Worm (Caenorhabditis elegans) whole organism, L1 larva: ENCODE measurements around the gene C44C10.15.

Experiments
- C04F5.9 ChIP-seq: sonication (generic microtip); optimal IDR thresholded peaks from 2 replicates; lab custom pipeline; 2016; ENCODE audit warnings: missing genetic modification characterization, missing compliant biosample characterization
- C16A3.4 ChIP-seq: fragments of 150-350 bp; optimal IDR thresholded peaks from 2 replicates; lab custom pipeline; 2014; ENCODE audit warnings: missing biosample characterization, missing genetic modification characterization
- C34B4.2 ChIP-seq: sonication (generic microtip); optimal IDR thresholded peaks from 2 replicates; lab custom pipeline; 2017; ENCODE audit warnings: mild to moderate bottlenecking, missing genetic modification characterization, missing compliant biosample characterization
- aha-1 ChIP-seq: fragments of 150-350 bp; optimal IDR thresholded peaks from 2 replicates; lab custom pipeline; 2014; ENCODE audit warnings: missing biosample characterization, missing genetic modification characterization
- blmp-1 ChIP-seq: fragments of 150-350 bp; optimal IDR thresholded peaks from 2 replicates; lab custom pipeline; 2014; ENCODE audit warnings: missing biosample characterization, missing genetic modification characterization
- ceh-8 ChIP-seq: fragments of 200-800 bp; sonication (Bioruptor generic); optimal IDR thresholded peaks from 2 replicates; lab custom pipeline; 2018; ENCODE audit warnings: mild to moderate bottlenecking, missing genetic modification characterization, moderate library complexity, missing compliant biosample characterization
- ces-1 ChIP-seq: fragments of 150-350 bp; optimal IDR thresholded peaks from 2 replicates; lab custom pipeline; 2014; ENCODE audit warnings: missing biosample characterization, missing genetic modification reagents, missing genetic modification characterization
- dpl-1 ChIP-seq, 3 experiments: fragments of 150-350 bp in 2 of 3; sonication (generic microtip) in 1 of 3; optimal IDR thresholded peaks; 2 replicates each; lab custom pipeline; 2014 to 2017; ENCODE audit warnings: missing biosample characterization in 3 of 3, missing genetic modification characterization in 3 of 3, missing genetic modification reagents in 3 of 3
- dsc-1 ChIP-seq: sonication (generic microtip); optimal IDR thresholded peaks from 2 replicates; lab custom pipeline; 2016; ENCODE audit warnings: mild to moderate bottlenecking, missing genetic modification characterization, missing compliant biosample characterization
- efl-3 ChIP-seq: fragments of 200-800 bp; sonication (Bioruptor generic); optimal IDR thresholded peaks from 2 replicates; lab custom pipeline; 2018; ENCODE audit warnings: mild to moderate bottlenecking, missing genetic modification characterization, missing compliant biosample characterization
- egl-13 ChIP-seq: sonication (generic microtip); optimal IDR thresholded peaks from 2 replicates; lab custom pipeline; 2016; ENCODE audit warnings: missing genotype, missing genetic modification reagents, missing genetic modification characterization, missing compliant biosample characterization
- elt-2 ChIP-seq: sonication (generic microtip); optimal IDR thresholded peaks from 2 replicates; lab custom pipeline; 2016; ENCODE audit warnings: missing genetic modification characterization, mild to moderate bottlenecking, inconsistent platforms, missing compliant biosample characterization, missing genetic modification reagents
- elt-3 ChIP-seq, 6 experiments: fragments of 150-350 bp in 1 of 6; sonication (generic microtip); optimal IDR thresholded peaks; 2 replicates each; lab custom pipeline; 2017 to 2018; ENCODE audit warnings: missing biosample characterization in 6 of 6, missing genetic modification characterization in 6 of 6, inconsistent platforms in 1 of 6
- fkh-10 ChIP-seq: sonication (generic microtip); optimal IDR thresholded peaks from 2 replicates; lab custom pipeline; 2017; ENCODE audit warnings: missing biosample characterization, missing genetic modification reagents, missing genetic modification characterization
- fos-1 ChIP-seq: fragments of 150-350 bp; optimal IDR thresholded peaks from 2 replicates; lab custom pipeline; 2014; ENCODE audit warnings: missing biosample characterization, missing genetic modification characterization
- hlh-17 ChIP-seq: fragments of 200-800 bp; sonication (Bioruptor generic); optimal IDR thresholded peaks from 2 replicates; lab custom pipeline; 2018; ENCODE audit warnings: missing genetic modification characterization, mild to moderate bottlenecking, missing compliant biosample characterization, moderate library complexity, borderline replicate concordance
- hlh-4 ChIP-seq: sonication (generic microtip); optimal IDR thresholded peaks from 2 replicates; lab custom pipeline; 2016; ENCODE audit warnings: mild to moderate bottlenecking, missing genetic modification characterization, missing compliant biosample characterization
- lin-13 ChIP-seq: fragments of 150-350 bp; optimal IDR thresholded peaks from 2 replicates; lab custom pipeline; 2014; ENCODE audit warnings: missing biosample characterization, missing genetic modification reagents, missing genetic modification characterization
- lin-14 ChIP-seq: fragments of 200-800 bp; sonication (Bioruptor generic); optimal IDR thresholded peaks from 2 replicates; lab custom pipeline; 2018; ENCODE audit warnings: mild to moderate bottlenecking, missing genetic modification characterization, moderate library complexity, missing compliant biosample characterization
- lin-35 ChIP-seq, 2 experiments: fragments of 150-350 bp; optimal IDR thresholded peaks; 2 replicates each; lab custom pipeline; 2014; ENCODE audit warnings: missing biosample characterization in 2 of 2, missing genetic modification characterization in 2 of 2, missing genetic modification reagents in 2 of 2
- lin-39 ChIP-seq: fragments of 150-350 bp; optimal IDR thresholded peaks from 2 replicates; lab custom pipeline; 2014; ENCODE audit warnings: missing biosample characterization, missing genetic modification reagents, missing genetic modification characterization
- lir-3 ChIP-seq: sonication (generic microtip); optimal IDR thresholded peaks from 2 replicates; lab custom pipeline; 2016; ENCODE audit warnings: mild to moderate bottlenecking, missing genetic modification characterization, moderate library complexity, missing compliant biosample characterization; ENCODE audit not compliant: poor library complexity
- mab-9 ChIP-seq: fragments of 200-800 bp; sonication (Bioruptor generic); IDR thresholded peaks from 2 replicates; pipeline ENCODE4 v1.3.6; 2022; ENCODE audit warnings: missing genetic modification reagents, missing genetic modification characterization, missing compliant biosample characterization
- mdl-1 ChIP-seq, 2 experiments: fragments of 150-350 bp; optimal IDR thresholded peaks; 2 replicates each; lab custom pipeline; 2014 to 2017; ENCODE audit warnings: missing biosample characterization in 2 of 2, missing genetic modification characterization in 2 of 2, inconsistent platforms in 1 of 2
- mef-2 ChIP-seq: fragments of 150-350 bp; optimal IDR thresholded peaks from 2 replicates; lab custom pipeline; 2014; ENCODE audit warnings: missing biosample characterization, missing genetic modification characterization
- nhr-19 ChIP-seq: fragments of 200-800 bp; sonication (Bioruptor generic); conservative IDR thresholded peaks from 2 replicates; pipeline ENCODE4 v1.3.6; 2022; ENCODE audit warnings: missing genetic modification characterization, missing compliant biosample characterization
- nhr-237 ChIP-seq: fragments of 150-350 bp; optimal IDR thresholded peaks from 2 replicates; lab custom pipeline; 2014; ENCODE audit warnings: missing biosample characterization, missing genetic modification characterization
- nhr-28 ChIP-seq: fragments of 150-350 bp; optimal IDR thresholded peaks from 2 replicates; lab custom pipeline; 2014; ENCODE audit warnings: missing biosample characterization, missing genetic modification characterization
- nhr-71 ChIP-seq: sonication (generic microtip); optimal IDR thresholded peaks from 2 replicates; lab custom pipeline; 2016; ENCODE audit warnings: mild to moderate bottlenecking, missing genetic modification characterization, moderate library complexity, missing compliant biosample characterization
- nhr-76 ChIP-seq: sonication (generic microtip); optimal IDR thresholded peaks from 2 replicates; lab custom pipeline; 2017; ENCODE audit warnings: missing biosample characterization, missing genetic modification characterization
- nhr-77 ChIP-seq: fragments of 150-350 bp; optimal IDR thresholded peaks from 2 replicates; lab custom pipeline; 2014; ENCODE audit warnings: missing biosample characterization, missing genetic modification characterization
- nhr-85 ChIP-seq: sonication (generic microtip); peaks from one replicate; lab custom pipeline; 2016; ENCODE audit warnings: missing genetic modification characterization, inconsistent platforms, missing compliant biosample characterization
- pag-3 ChIP-seq: sonication (generic microtip); optimal IDR thresholded peaks from 2 replicates; lab custom pipeline; 2017; ENCODE audit warnings: missing genetic modification characterization, mild to moderate bottlenecking, missing compliant biosample characterization, antibody characterized with exemption, borderline replicate concordance; ENCODE audit not compliant: insufficient read depth
- pqm-1 ChIP-seq: sonication (generic microtip); optimal IDR thresholded peaks from 3 replicates; lab custom pipeline; 2017; ENCODE audit warnings: missing biosample characterization, missing genetic modification characterization
- skn-1 ChIP-seq: fragments of 150-350 bp; optimal IDR thresholded peaks from 2 replicates; lab custom pipeline; 2014; ENCODE audit warnings: missing biosample characterization, missing genetic modification characterization
- snu-23 ChIP-seq: sonication (generic microtip); optimal IDR thresholded peaks from 2 replicates; lab custom pipeline; 2016; ENCODE audit warnings: missing genetic modification characterization, missing compliant biosample characterization
- sox-4 ChIP-seq: sonication (generic microtip); optimal IDR thresholded peaks from 2 replicates; lab custom pipeline; 2016; ENCODE audit warnings: missing genetic modification characterization, missing compliant biosample characterization
- sup-37 ChIP-seq: fragments of 200-800 bp; sonication (Bioruptor generic); optimal IDR thresholded peaks from 2 replicates; lab custom pipeline; 2018; ENCODE audit warnings: mild to moderate bottlenecking, missing genetic modification characterization, missing compliant biosample characterization
- swsn-7 ChIP-seq: sonication (generic microtip); optimal IDR thresholded peaks from 2 replicates; lab custom pipeline; 2016; ENCODE audit warnings: missing genetic modification characterization, missing compliant biosample characterization
- tbx-2 ChIP-seq: sonication (generic microtip); optimal IDR thresholded peaks from 2 replicates; lab custom pipeline; 2016; ENCODE audit warnings: missing genetic modification characterization, missing compliant biosample characterization
- tlp-1 ChIP-seq: fragments of 150-350 bp; optimal IDR thresholded peaks from 2 replicates; lab custom pipeline; 2014; ENCODE audit warnings: missing biosample characterization, missing genetic modification characterization
- unc-130 ChIP-seq: fragments of 150-350 bp; optimal IDR thresholded peaks from 2 replicates; lab custom pipeline; 2017; ENCODE audit warnings: missing biosample characterization, missing genetic modification characterization, inconsistent platforms
- unc-30 ChIP-seq: sonication (generic microtip); optimal IDR thresholded peaks from 2 replicates; lab custom pipeline; 2017; ENCODE audit warnings: missing biosample characterization, missing genetic modification characterization
- unc-86 ChIP-seq: sonication (generic microtip); optimal IDR thresholded peaks from 2 replicates; lab custom pipeline; 2016; ENCODE audit warnings: missing genetic modification characterization, missing compliant biosample characterization
- vab-15 ChIP-seq: sonication (generic microtip); optimal IDR thresholded peaks from 2 replicates; lab custom pipeline; 2017; ENCODE audit warnings: missing genotype, mild to moderate bottlenecking, missing genetic modification characterization, missing compliant biosample characterization
- zip-4 ChIP-seq: fragments of 200-800 bp; sonication (Bioruptor generic); optimal IDR thresholded peaks from 2 replicates; lab custom pipeline; 2018; ENCODE audit warnings: mild to moderate bottlenecking, missing genetic modification characterization, moderate library complexity, missing compliant biosample characterization
- ztf-11 ChIP-seq, 2 experiments: sonication (generic microtip); optimal IDR thresholded peaks; 2 replicates each; lab custom pipeline; 2016 to 2017; ENCODE audit warnings: missing genetic modification characterization in 2 of 2, missing biosample characterization in 1 of 2, missing compliant biosample characterization in 1 of 2
- ztf-4 ChIP-seq: fragments of 150-350 bp; optimal IDR thresholded peaks from 2 replicates; lab custom pipeline; 2014; ENCODE audit warnings: missing biosample characterization, missing genetic modification characterization

Gene C44C10.15

DNA sequence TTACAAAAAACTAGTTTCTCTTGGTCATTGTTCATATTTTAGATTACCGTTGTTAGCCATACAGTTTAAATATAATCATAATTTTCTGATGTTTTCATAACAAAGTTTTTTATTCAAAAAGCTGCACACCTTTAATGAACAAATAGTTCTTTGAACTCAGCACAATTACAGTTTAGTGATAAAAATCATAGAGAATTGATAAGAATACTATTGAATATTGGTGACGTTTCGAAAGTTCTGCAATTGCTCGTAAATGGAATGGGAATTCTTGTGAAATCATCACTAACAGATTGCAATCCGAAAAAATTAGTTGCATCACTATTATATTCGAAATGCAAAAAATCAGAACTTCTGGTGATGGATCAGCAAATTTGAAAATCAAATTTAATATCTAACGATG is 33.9 kb upstream of the C44C10.15 start:
- TF ChIP-seq elt-2: peak; percentile 1
- no peak for TF ChIP-seq sox-4 (tag; lab: Kevin White, UChicago)
- TF ChIP-seq, all 84 proteins: peak for 1

DNA sequence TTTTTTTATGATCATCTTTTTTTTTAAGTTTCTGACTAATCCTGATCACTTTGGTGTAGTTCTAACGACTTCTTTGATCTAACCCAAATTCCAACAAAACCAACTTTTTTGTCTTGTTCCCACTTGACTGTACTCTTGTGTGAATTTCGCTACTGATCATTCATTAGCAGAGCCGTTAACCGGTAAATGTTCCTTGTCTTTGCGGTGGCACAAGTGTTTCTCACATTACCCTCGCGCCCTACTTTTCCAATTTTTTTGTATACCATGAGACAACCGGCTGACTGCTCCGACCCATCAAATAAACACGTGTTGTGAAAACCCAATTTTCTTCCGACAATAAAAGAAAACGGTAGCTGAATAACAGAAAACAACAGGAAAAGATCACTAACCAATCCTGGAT is 32.6 kb upstream of the C44C10.15 start:
- TF ChIP-seq pqm-1 (tag; lab: Kevin White, UChicago) (no peak), ces-1 (GFP tag; lab: Kevin White, UChicago) (no peak), lin-35 (GFP tag; optimal IDR thresholded peaks at IDR 0.05; lab: Kevin White, UChicago) (no peak), snu-23 (GFP tag; lab: Kevin White, UChicago) (no peak), C34B4.2 (tag; lab: Kevin White, UChicago) (no peak), lin-14 (no peak), nhr-76 (no peak), elt-2 (no peak), ceh-8 (GFP tag; lab: Kevin White, UChicago) (no peak), lir-3 (tag; lab: Kevin White, UChicago) (no peak), mab-9 (no peak), ztf-4 (tag; lab: Kevin White, UChicago) (no peak), unc-86 (tag; lab: Kevin White, UChicago) (no peak), nhr-71 (tag; lab: Kevin White, UChicago) (no peak), efl-3 (GFP tag; lab: Kevin White, UChicago) (no peak)

DNA sequence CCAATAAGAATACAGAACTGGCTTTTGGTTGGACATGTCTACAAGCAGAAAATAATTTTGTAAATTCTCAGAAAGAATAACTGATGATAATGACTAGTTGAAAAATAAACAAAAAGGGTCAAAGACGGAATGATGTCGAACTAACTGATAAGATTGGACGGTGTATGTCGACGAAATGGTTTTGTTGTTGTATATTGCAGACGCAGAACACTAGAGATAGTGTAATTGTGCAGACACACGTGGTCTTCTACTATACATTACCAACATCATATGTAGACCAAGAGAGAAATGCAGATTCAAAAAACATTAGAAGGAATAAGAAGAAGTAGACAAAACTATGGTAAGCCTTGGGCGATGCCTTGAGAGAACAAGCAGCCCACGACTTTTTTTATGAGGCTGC is 27.6 kb upstream of the C44C10.15 start, which contains the start of the genes gst-42 and D1053.2:
TSS of gene gst-42 (minus strand) at position 176 of the 400 bp plus-strand sequence.
TSS of gene D1053.2 (plus strand) at position 391 of the 400 bp plus-strand sequence.
- TF ChIP-seq egl-13 (no peak), vab-15 (tag; lab: Kevin White, UChicago) (peak; percentile 28), ceh-8 (GFP tag; lab: Kevin White, UChicago) (no peak), nhr-28 (tag; lab: Kevin White, UChicago) (no peak), nhr-71 (tag; lab: Kevin White, UChicago) (peak; percentile 71), C16A3.4 (tag; lab: Kevin White, UChicago) (peak; percentile 20), nhr-237 (tag; lab: Kevin White, UChicago) (no peak), zip-4 (GFP tag; lab: Kevin White, UChicago) (no peak), fkh-10 (GFP tag; lab: Kevin White, UChicago) (no peak), lir-3 (tag; lab: Kevin White, UChicago) (no peak), swsn-7 (tag; lab: Kevin White, UChicago) (no peak), blmp-1 (tag; lab: Kevin White, UChicago) (peak; percentile 59), sup-37 (GFP tag; lab: Kevin White, UChicago) (no peak), unc-86 (tag; lab: Kevin White, UChicago) (no peak), mdl-1 (tag; optimal IDR thresholded peaks at IDR 0.05; lab: Kevin White, UChicago) (peak in 1 of 2 experiments; percentile 86), dsc-1 (tag; lab: Kevin White, UChicago) (no peak), unc-30 (tag; lab: Kevin White, UChicago) (no peak), dpl-1 (GFP tag; optimal IDR thresholded peaks at IDR 0.05; lab: Kevin White, UChicago) (peak in 1 of 3 experiments; percentile 7), C34B4.2 (tag; lab: Kevin White, UChicago) (no peak), tbx-2 (peak; percentile 28), unc-130 (tag; lab: Kevin White, UChicago) (peak; percentile 47), nhr-77 (tag; lab: Kevin White, UChicago) (no peak), C04F5.9 (no peak), hlh-4 (tag; lab: Kevin White, UChicago) (no peak), pag-3 (tag; lab: Kevin White, UChicago) (no peak), mef-2 (no peak), skn-1 (tag; lab: Kevin White, UChicago) (no peak), lin-39 (tag; lab: Kevin White, UChicago) (no peak), mab-9 (no peak), fos-1 (tag; lab: Kevin White, UChicago) (no peak), nhr-85 (tag; lab: Kevin White, UChicago) (peak; percentile 84), tlp-1 (tag; lab: Kevin White, UChicago) (no peak), elt-3 (tag; optimal IDR thresholded peaks at IDR 0.05; lab: Kevin White, UChicago) (peak in 5 of 6 experiments; percentile 76 to 93 (median 89)), aha-1 (no peak), lin-13 (no peak), nhr-19 (GFP tag; lab: Robert Waterston, UW) (peak; percentile 46), hlh-17 (no peak), ztf-11 (tag; optimal IDR thresholded peaks at IDR 0.05; lab: Kevin White, UChicago) (no peak), elt-2 (peak; percentile 93)
